Worm (Caenorhabditis elegans): ENCODE measurements around the gene cnt-2.

Gene cnt-2

DNA sequence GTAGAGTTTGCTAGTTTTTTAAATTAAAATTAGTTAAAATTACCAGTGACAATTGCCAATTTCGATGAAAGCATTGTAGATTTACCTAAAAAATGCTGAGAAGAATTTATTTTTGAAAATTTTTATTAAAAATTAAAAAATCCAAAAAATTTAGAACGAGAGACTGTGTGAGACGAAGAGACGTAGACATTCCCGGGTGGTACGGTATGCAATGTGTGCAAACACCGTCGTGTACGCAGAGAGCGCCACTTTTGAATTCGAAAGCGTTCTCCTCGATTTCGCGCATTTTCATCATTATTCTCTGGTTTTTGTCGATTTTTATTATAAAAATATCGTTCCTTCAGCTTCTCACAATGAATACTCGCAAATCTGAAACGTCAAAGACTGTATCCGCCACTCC is 12.0 kb upstream of the cnt-2 start, which contains the start of the genes dhs-11 and orc-1:
Gene dhs-11, minus strand, starts transcription at position 85 of the 400 bp plus-strand sequence.
Gene orc-1, plus strand, starts transcription at position 349 of the 400 bp plus-strand sequence.
- TF ChIP-seq cnd-1 (tag; optimal IDR thresholded peaks at IDR 0.05) (no peak), M03D4.4 (tag; optimal IDR thresholded peaks at IDR 0.05) (no peak), lsy-2 (tag; optimal IDR thresholded peaks at IDR 0.05) (peak; percentile 97), sptf-1 (tag; optimal IDR thresholded peaks at IDR 0.05) (peak; percentile 25), lin-13 (tag; optimal IDR thresholded peaks at IDR 0.05) (peak; percentile 15), mep-1 (tag; optimal IDR thresholded peaks at IDR 0.05) (peak; percentile 58)

DNA sequence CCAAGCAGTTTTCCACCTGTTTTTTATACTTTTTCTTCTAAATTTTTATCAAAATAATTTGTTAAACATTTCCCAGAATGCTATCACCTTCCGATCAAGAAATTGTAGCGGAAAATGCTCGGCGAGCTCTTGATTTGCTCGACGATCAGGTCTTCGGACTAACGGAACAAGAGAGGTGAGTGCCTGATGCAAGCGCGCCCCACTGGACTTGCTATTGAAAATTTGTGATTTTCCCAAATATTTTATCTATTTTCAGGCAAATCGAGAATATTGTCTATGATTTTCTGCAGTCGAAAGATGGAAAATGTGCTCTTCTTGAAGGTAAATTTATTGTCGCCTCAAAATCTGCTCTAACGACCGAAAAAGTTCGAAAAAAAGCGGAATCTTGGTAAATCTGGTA is 8.7 kb upstream of the cnt-2 start, which contains the start of gene orc-4:
Gene orc-4, plus strand, starts transcription at position 77 of the 400 bp plus-strand sequence.
- TF ChIP-seq zip-8 (tag; optimal IDR thresholded peaks at IDR 0.05) (no peak), ceh-43 (GFP tag; optimal IDR thresholded peaks at IDR 0.05) (no peak), nhr-28 (tag; optimal IDR thresholded peaks at IDR 0.05) (no peak), mep-1 (tag; optimal IDR thresholded peaks at IDR 0.05) (no peak), lsy-2 (tag; optimal IDR thresholded peaks at IDR 0.05) (no peak), M03D4.4 (tag; optimal IDR thresholded peaks at IDR 0.05) (no peak), ham-2 (GFP tag; optimal IDR thresholded peaks at IDR 0.05) (no peak), unc-62 (GFP tag; optimal IDR thresholded peaks at IDR 0.05) (no peak), nhr-237 (tag; optimal IDR thresholded peaks at IDR 0.05) (no peak), mab-5 (tag; optimal IDR thresholded peaks at IDR 0.05) (no peak), ces-1 (GFP tag; optimal IDR thresholded peaks at IDR 0.05) (no peak)

DNA sequence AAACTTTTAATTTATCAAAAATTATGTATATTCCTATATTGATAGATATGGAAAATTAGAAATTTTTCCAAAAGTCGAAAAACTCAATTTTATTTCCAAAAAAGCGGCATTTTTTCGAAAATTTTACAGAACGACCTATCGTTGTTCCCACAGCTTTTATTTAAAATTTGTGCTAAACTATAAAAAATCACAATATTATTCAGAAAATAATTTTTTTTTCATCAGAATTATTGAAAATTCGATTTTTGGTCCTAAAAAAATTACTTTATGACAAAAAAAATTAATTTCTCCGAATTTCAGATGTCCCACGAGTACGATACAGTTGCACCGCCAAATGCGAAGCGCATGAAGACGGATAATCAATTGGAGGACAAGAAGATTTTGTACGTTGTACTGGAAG is 5.6 kb upstream of the cnt-2 start, which contains the start of gene emg-1:
Gene emg-1, plus strand, starts transcription at position 301 of the 400 bp plus-strand sequence.
- TF ChIP-seq hlh-1 (tag; optimal IDR thresholded peaks at IDR 0.05) = no peak
- no peak for TF ChIP-seq mls-2 (tag; optimal IDR thresholded peaks at IDR 0.05)
- TF ChIP-seq ztf-11 (tag; optimal IDR thresholded peaks at IDR 0.05) = no peak
- TF ChIP-seq nhr-12 (tag; optimal IDR thresholded peaks at IDR 0.05) = no peak
- no peak for TF ChIP-seq nhr-28 (tag; optimal IDR thresholded peaks at IDR 0.05)
- TF ChIP-seq tbx-8 (GFP tag; optimal IDR thresholded peaks at IDR 0.05) = no peak

DNA sequence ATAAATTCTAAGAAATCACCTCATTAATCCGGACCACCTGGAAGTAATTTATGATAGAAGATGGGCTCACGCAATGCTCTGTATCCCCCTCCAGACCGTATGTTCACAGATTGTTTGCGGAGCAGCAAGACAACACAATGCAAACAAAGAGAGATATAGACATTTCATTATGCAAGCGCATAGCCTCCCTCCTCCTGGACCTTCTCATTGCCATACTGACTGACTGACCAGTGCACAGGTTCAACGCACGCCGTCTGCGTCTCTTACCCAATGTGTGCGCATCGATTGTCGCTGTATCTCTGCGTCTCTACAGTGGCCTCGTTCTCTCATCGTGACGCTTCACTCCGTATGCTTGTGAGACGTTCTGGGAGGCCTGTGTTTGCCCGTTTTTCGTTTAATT is 3.2 kb upstream of the cnt-2 start:
- TF ChIP-seq mab-5 (tag; optimal IDR thresholded peaks at IDR 0.05) (no peak), ztf-11 (tag; optimal IDR thresholded peaks at IDR 0.05) (no peak), M03D4.4 (tag; optimal IDR thresholded peaks at IDR 0.05) (no peak), lin-13 (tag; optimal IDR thresholded peaks at IDR 0.05) (peak; percentile 64), elt-1 (tag; optimal IDR thresholded peaks at IDR 0.05; ENCODE audit: borderline replicate concordance, insufficient read depth) (no peak), sptf-1 (tag; optimal IDR thresholded peaks at IDR 0.05) (no peak), bed-3 (GFP tag; optimal IDR thresholded peaks at IDR 0.05) (no peak), ceh-83 (GFP tag; optimal IDR thresholded peaks at IDR 0.05) (no peak), ceh-43 (GFP tag; optimal IDR thresholded peaks at IDR 0.05) (no peak), ceh-39 (tag; optimal IDR thresholded peaks at IDR 0.05) (peak; percentile 70), hlh-1 (tag; optimal IDR thresholded peaks at IDR 0.05) (no peak), pha-4 (tag; optimal IDR thresholded peaks at IDR 0.05) (peak; percentile 95), nhr-28 (tag; optimal IDR thresholded peaks at IDR 0.05) (no peak), lsy-2 (tag; optimal IDR thresholded peaks at IDR 0.05) (peak; percentile 54), blmp-1 (tag; optimal IDR thresholded peaks at IDR 0.05) (no peak), nhr-76 (tag; optimal IDR thresholded peaks at IDR 0.05) (no peak), mls-2 (tag; optimal IDR thresholded peaks at IDR 0.05) (peak; percentile 56), ham-2 (GFP tag; optimal IDR thresholded peaks at IDR 0.05) (peak; percentile 69), ces-1 (GFP tag; optimal IDR thresholded peaks at IDR 0.05) (peak; percentile 67), unc-62 (GFP tag; optimal IDR thresholded peaks at IDR 0.05) (peak; percentile 24), tbx-8 (GFP tag; optimal IDR thresholded peaks at IDR 0.05) (no peak), lin-32 (GFP tag; optimal IDR thresholded peaks at IDR 0.05) (peak; percentile 42), sem-2 (GFP tag; optimal IDR thresholded peaks at IDR 0.05) (peak; percentile 27), elt-3 (tag; optimal IDR thresholded peaks at IDR 0.05) (no peak), nhr-2 (tag; optimal IDR thresholded peaks at IDR 0.05) (peak; percentile 56), unc-39 (tag; optimal IDR thresholded peaks at IDR 0.05) (no peak), snpc-4 (tag; optimal IDR thresholded peaks at IDR 0.05) (no peak), zip-8 (tag; optimal IDR thresholded peaks at IDR 0.05) (peak; percentile 32), drap-1 (GFP tag; optimal IDR thresholded peaks at IDR 0.05) (peak; percentile 18), unc-120 (tag; optimal IDR thresholded peaks at IDR 0.05; ENCODE audit: poor library complexity, severe bottlenecking) (no peak), cnd-1 (tag; optimal IDR thresholded peaks at IDR 0.05) (peak; percentile 44), flh-1 (GFP tag; optimal IDR thresholded peaks at IDR 0.05) (no peak), nhr-12 (tag; optimal IDR thresholded peaks at IDR 0.05) (no peak), nhr-237 (tag; optimal IDR thresholded peaks at IDR 0.05) (no peak), mep-1 (tag; optimal IDR thresholded peaks at IDR 0.05) (no peak)

Data from whole organism, mixed stage, embryonic.